Fruit fly (Drosophila melanogaster) whole organism, pupa: Measurements from ENCODE around the gene cindr.
A peak's percentile ranks its signal among the peaks of the same experiment; 100 is the strongest.

Source experiments
- CG10348 ChIP-seq: fragments of 200-800 bp; sonication (Bioruptor generic); IDR thresholded peaks from 2 replicates; pipeline ENCODE4 v1.3.6; 2022; ENCODE audit warnings: missing biosample characterization, missing genetic modification characterization
- CG13204 ChIP-seq: fragments of 200-800 bp; sonication (Bioruptor generic); optimal IDR thresholded peaks from 2 replicates; lab custom pipeline; 2018; ENCODE audit warnings: missing biosample characterization, mild to moderate bottlenecking, missing genetic modification characterization, moderate library complexity
- CG32121 ChIP-seq: fragments of 200-800 bp; sonication (Bioruptor generic); IDR thresholded peaks from 2 replicates; pipeline ENCODE4 v1.3.6; 2022; ENCODE audit warnings: missing biosample characterization, missing genetic modification characterization
- Ets98B ChIP-seq: fragments of 200-800 bp; sonication (Bioruptor generic); IDR thresholded peaks from 2 replicates; pipeline ENCODE4 v1.3.6; 2022; ENCODE audit warnings: missing biosample characterization, missing genetic modification characterization
- fd96Ca ChIP-seq: fragments of 200-800 bp; sonication (Bioruptor generic); IDR thresholded peaks from 3 replicates; pipeline ENCODE4 v1.3.6; 2022; ENCODE audit warnings: missing biosample characterization, missing genetic modification characterization
- gl ChIP-seq: fragments of 200-800 bp; sonication (Bioruptor generic); optimal IDR thresholded peaks from 2 replicates; lab custom pipeline; 2018; ENCODE audit warnings: missing biosample characterization, mild to moderate bottlenecking, missing genetic modification characterization

DNA sequence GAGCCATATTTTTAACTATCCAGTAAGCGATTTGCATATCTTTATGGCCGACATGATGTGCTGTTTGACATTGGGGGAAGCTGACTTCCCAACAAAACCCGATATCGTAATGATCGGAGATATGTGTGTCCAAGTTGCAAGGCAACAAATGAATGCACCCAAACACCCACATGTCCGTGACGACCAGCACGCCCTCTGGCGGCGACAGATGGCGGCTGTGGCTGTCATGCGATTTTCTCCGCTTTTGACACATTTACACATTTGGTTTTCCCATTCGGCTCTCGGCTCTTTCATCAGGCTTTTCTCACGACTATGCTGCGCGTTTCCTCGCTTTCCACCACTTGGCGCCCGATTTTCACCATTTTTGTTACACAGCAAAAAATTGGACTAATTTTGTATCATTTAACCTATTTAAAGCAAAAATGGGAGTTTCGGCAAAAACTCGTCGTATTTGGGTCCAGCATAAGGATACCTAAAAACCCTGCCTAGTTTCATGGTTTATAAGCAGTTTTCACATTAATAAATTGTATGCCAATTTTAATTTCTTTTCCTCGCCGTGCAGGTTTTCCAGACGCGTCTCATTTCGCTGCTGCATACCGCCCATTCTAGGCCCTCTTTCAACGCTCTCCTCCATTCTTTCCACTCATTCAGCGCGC is 6.3 kb downstream of the cindr start:
- TF ChIP-seq CG32121: peak; percentile 75
- no peak for TF ChIP-seq CG13204 (GFP tag; lab: Kevin White, UChicago)
- TF ChIP-seq gl (tag; lab: Kevin White, UChicago): no peak
- peak; percentile 91 for TF ChIP-seq fd96Ca (GFP tag; lab: Robert Waterston, UW)
- TF ChIP-seq Ets98B: peak; percentile 51; the same call in 1 of the 2 replicates
- TF ChIP-seq CG10348 (GFP tag; lab: Robert Waterston, UW): no peak
